Worm (Caenorhabditis elegans): ENCODE results near the gene R04A9.6.

DNA sequence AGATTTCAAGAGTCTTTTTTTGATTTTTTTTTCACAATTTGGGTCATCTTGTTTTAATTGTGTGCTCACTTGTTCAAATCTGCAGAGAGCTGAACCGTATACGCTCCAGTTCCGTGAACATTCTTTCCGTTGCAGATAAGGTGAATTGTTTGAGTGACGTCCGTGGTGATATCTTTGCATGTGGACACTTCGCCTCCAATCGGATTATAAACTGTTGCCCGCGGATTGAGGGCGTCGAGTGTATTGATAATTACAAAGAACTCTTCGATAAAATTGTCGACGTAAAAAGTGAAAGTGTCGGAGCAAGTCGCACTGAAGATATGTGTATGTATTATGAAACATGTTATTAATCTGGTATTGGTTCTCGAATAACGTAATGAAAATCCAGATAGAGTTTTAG, 26.4 kb downstream of the R04A9.6 start:
- no peak for TF ChIP-seq hlh-15 (tag; optimal IDR thresholded peaks at IDR 0.05)
- TF ChIP-seq pha-4 (tag; optimal IDR thresholded peaks at IDR 0.05): no peak
- no peak for TF ChIP-seq nfya-1 (tag; optimal IDR thresholded peaks at IDR 0.05)
- TF ChIP-seq pax-1 (tag; optimal IDR thresholded peaks at IDR 0.05): no peak
- no peak for TF ChIP-seq nhr-11 (tag; optimal IDR thresholded peaks at IDR 0.05)
- TF ChIP-seq syd-9 (tag; optimal IDR thresholded peaks at IDR 0.05): no peak
- no peak for TF ChIP-seq Y22D7AL.16 (tag; optimal IDR thresholded peaks at IDR 0.05)
- no peak for TF ChIP-seq npax-4 (tag; optimal IDR thresholded peaks at IDR 0.05)
- no peak for TF ChIP-seq T23F11.4 (GFP tag; optimal IDR thresholded peaks at IDR 0.05)
- no peak for TF ChIP-seq fkh-10 (GFP tag; optimal IDR thresholded peaks at IDR 0.05)
- TF ChIP-seq pros-1 (tag; optimal IDR thresholded peaks at IDR 0.05): no peak
- no peak for TF ChIP-seq ceh-6 (GFP tag; optimal IDR thresholded peaks at IDR 0.05)
- no peak for TF ChIP-seq dve-1 (tag; optimal IDR thresholded peaks at IDR 0.05)
- TF ChIP-seq lin-11 (tag; optimal IDR thresholded peaks at IDR 0.05): no peak
